Worm (Caenorhabditis elegans) whole organism, young adult: ENCODE data around the gene srx-46.
A peak's percentile ranks its signal among the peaks of the same experiment; 100 is the strongest.

Experiments used
- B0019.2 ChIP-seq: fragments of 200-800 bp; sonication (Bioruptor generic); conservative IDR thresholded peaks from 2 replicates; pipeline ENCODE4 v1.3.6; 2022; ENCODE audit warnings: missing genetic modification reagents, missing genetic modification characterization, missing compliant biosample characterization
- B0035.1 ChIP-seq: sonication (generic microtip); optimal IDR thresholded peaks from 2 replicates; lab custom pipeline; 2016; ENCODE audit warnings: missing genetic modification characterization, mild to moderate bottlenecking, missing compliant biosample characterization, missing genotype, missing genetic modification reagents
- C06A6.2 ChIP-seq: fragments of 200-800 bp; sonication (Bioruptor generic); conservative IDR thresholded peaks from 2 replicates; pipeline ENCODE4 v1.3.6; 2022; ENCODE audit warnings: missing genetic modification characterization, missing compliant biosample characterization
- F23B12.7 ChIP-seq: sonication (generic microtip); optimal IDR thresholded peaks from 2 replicates; lab custom pipeline; 2017; ENCODE audit warnings: missing genetic modification characterization, mild to moderate bottlenecking, missing compliant biosample characterization, antibody characterized with exemption, moderate library complexity; ENCODE audit not compliant: insufficient read depth
- F57C9.4 ChIP-seq: sonication (generic microtip); optimal IDR thresholded peaks from 2 replicates; lab custom pipeline; 2017; ENCODE audit warnings: mild to moderate bottlenecking, missing genetic modification characterization, missing compliant biosample characterization
- Y67H2A.10 ChIP-seq: fragments of 200-800 bp; sonication (Bioruptor generic); conservative IDR thresholded peaks from 2 replicates; pipeline ENCODE4 v1.3.6; 2022; ENCODE audit warnings: missing genetic modification reagents, missing genetic modification characterization, missing compliant biosample characterization
- Y79H2A.3 ChIP-seq: fragments of 200-800 bp; sonication (Bioruptor generic); conservative IDR thresholded peaks from 2 replicates; pipeline ENCODE4 v1.3.6; 2022; ENCODE audit warnings: missing genetic modification reagents, missing genetic modification characterization, missing compliant biosample characterization
- ama-1 ChIP-seq, 3 experiments: fragments of 150-350 bp in 1 of 3; sonication (generic microtip) in 2 of 3; optimal IDR thresholded peaks; 2 replicates each; lab custom pipeline; 2014 to 2018; ENCODE audit warnings: missing biosample characterization in 2 of 3, missing genetic modification characterization in 2 of 3, missing genetic modification reagents in 2 of 3
- aptf-3 ChIP-seq: fragments of 200-800 bp; sonication (Bioruptor generic); IDR thresholded peaks from 2 replicates; pipeline ENCODE4 v1.3.6; 2022; ENCODE audit warnings: missing genetic modification characterization, missing compliant biosample characterization
- atf-7 ChIP-seq: sonication (generic microtip); optimal IDR thresholded peaks from 2 replicates; lab custom pipeline; 2017; ENCODE audit warnings: mild to moderate bottlenecking, missing genetic modification characterization, missing compliant biosample characterization
- athp-1 ChIP-seq: sonication (generic microtip); optimal IDR thresholded peaks from 2 replicates; lab custom pipeline; 2017; ENCODE audit warnings: mild to moderate bottlenecking, missing genetic modification characterization, missing compliant biosample characterization
- attf-5 ChIP-seq: fragments of 200-800 bp; sonication (Bioruptor generic); optimal IDR thresholded peaks from 2 replicates; lab custom pipeline; 2018; ENCODE audit warnings: mild to moderate bottlenecking, missing genetic modification characterization, missing compliant biosample characterization
- ceh-100 ChIP-seq: fragments of 200-800 bp; sonication (Bioruptor generic); IDR thresholded peaks from 2 replicates; pipeline ENCODE4 v1.3.6; 2022; ENCODE audit warnings: missing genetic modification reagents, missing genetic modification characterization, missing compliant biosample characterization
- ceh-79 ChIP-seq: sonication (generic microtip); optimal IDR thresholded peaks from 2 replicates; lab custom pipeline; 2017; ENCODE audit warnings: mild to moderate bottlenecking, missing genetic modification characterization, missing compliant biosample characterization
- die-1 ChIP-seq: sonication (generic microtip); optimal IDR thresholded peaks from 2 replicates; lab custom pipeline; 2016; ENCODE audit warnings: missing genotype, mild to moderate bottlenecking, missing genetic modification characterization, missing compliant biosample characterization
- dpff-1 ChIP-seq: sonication (generic microtip); optimal IDR thresholded peaks from 2 replicates; lab custom pipeline; 2017; ENCODE audit warnings: mild to moderate bottlenecking, missing genetic modification characterization, missing compliant biosample characterization
- him-1 ChIP-seq: sonication (generic microtip); optimal IDR thresholded peaks from 2 replicates; lab custom pipeline; 2016; ENCODE audit warnings: missing genotype, missing genetic modification reagents, missing genetic modification characterization, missing compliant biosample characterization
- hlh-26 ChIP-seq: fragments of 200-800 bp; sonication (Bioruptor generic); conservative IDR thresholded peaks from 2 replicates; pipeline ENCODE4 v1.3.6; 2022; ENCODE audit warnings: missing genetic modification reagents, missing genetic modification characterization, missing compliant biosample characterization
- hrde-1 ChIP-seq: sonication (generic microtip); optimal IDR thresholded peaks from 2 replicates; lab custom pipeline; 2016; ENCODE audit warnings: missing genetic modification characterization, mild to moderate bottlenecking, missing compliant biosample characterization, moderate library complexity, missing genotype, missing genetic modification reagents, borderline replicate concordance
- hsf-1 ChIP-seq: fragments of 200-800 bp; sonication (Bioruptor generic); IDR thresholded peaks from 2 replicates; pipeline ENCODE4 v1.3.6; 2022; ENCODE audit warnings: missing genetic modification reagents, missing genetic modification characterization, missing compliant biosample characterization
- madf-3 ChIP-seq: fragments of 200-800 bp; sonication (Bioruptor generic); IDR thresholded peaks from 2 replicates; pipeline ENCODE4 v1.3.6; 2022; ENCODE audit warnings: missing genetic modification reagents, missing genetic modification characterization, missing compliant biosample characterization
- madf-8 ChIP-seq: fragments of 200-800 bp; sonication (Bioruptor generic); conservative IDR thresholded peaks from 2 replicates; pipeline ENCODE4 v1.3.6; 2022; ENCODE audit warnings: missing genetic modification reagents, missing genetic modification characterization, missing compliant biosample characterization
- mel-28 ChIP-seq: sonication (generic microtip); optimal IDR thresholded peaks from 2 replicates; lab custom pipeline; 2016; ENCODE audit warnings: borderline replicate concordance, mild to moderate bottlenecking, missing genetic modification characterization, missing compliant biosample characterization
- nhr-120 ChIP-seq: fragments of 200-800 bp; sonication (Bioruptor generic); IDR thresholded peaks from 2 replicates; pipeline ENCODE4 v1.3.6; 2022; ENCODE audit warnings: missing genetic modification characterization, missing compliant biosample characterization
- nhr-27 ChIP-seq: fragments of 200-800 bp; sonication (Bioruptor generic); optimal IDR thresholded peaks from 2 replicates; lab custom pipeline; 2018; ENCODE audit warnings: mild to moderate bottlenecking, missing genetic modification characterization, moderate library complexity, missing compliant biosample characterization
- pbrm-1 ChIP-seq: fragments of 200-800 bp; sonication (Bioruptor generic); IDR thresholded peaks from 2 replicates; pipeline ENCODE4 v1.3.6; 2022; ENCODE audit warnings: missing genetic modification reagents, missing genetic modification characterization, missing compliant biosample characterization
- rcor-1 ChIP-seq: fragments of 200-800 bp; sonication (Bioruptor generic); IDR thresholded peaks from 2 replicates; pipeline ENCODE4 v1.3.6; 2022; ENCODE audit warnings: missing genetic modification reagents, missing genetic modification characterization, missing compliant biosample characterization
- rpc-1 ChIP-seq, 2 experiments: fragments of 150-350 bp in 1 of 2; sonication (generic microtip) in 1 of 2; optimal IDR thresholded peaks; 2 replicates each; lab custom pipeline; 2014 to 2018; ENCODE audit warnings: missing biosample characterization in 1 of 2, missing genetic modification characterization in 1 of 2, missing genetic modification reagents in 1 of 2, missing genotype in 1 of 2
- sea-2 ChIP-seq: fragments of 200-800 bp; sonication (Bioruptor generic); IDR thresholded peaks from 2 replicates; pipeline ENCODE4 v1.3.6; 2022; ENCODE audit warnings: missing genetic modification characterization, missing compliant biosample characterization
- snpc-3.4 ChIP-seq: sonication (generic microtip); optimal IDR thresholded peaks from 2 replicates; lab custom pipeline; 2017; ENCODE audit warnings: missing genetic modification characterization, mild to moderate bottlenecking, missing compliant biosample characterization, antibody characterized with exemption, moderate library complexity, missing genotype, missing genetic modification reagents
- snpc-4 ChIP-seq, 5 experiments: fragments of 150-350 bp in 1 of 5; sonication (generic microtip) in 4 of 5; optimal IDR thresholded peaks; 2 replicates each; lab custom pipeline; 2014 to 2018; ENCODE audit warnings: missing genetic modification characterization in 5 of 5, missing biosample characterization in 3 of 5, antibody characterized with exemption in 2 of 5, mild to moderate bottlenecking in 2 of 5, missing compliant biosample characterization in 2 of 5, missing genotype in 2 of 5, moderate library complexity in 2 of 5, missing genetic modification reagents in 1 of 5
- tbx-9 ChIP-seq: sonication (generic microtip); optimal IDR thresholded peaks from 2 replicates; lab custom pipeline; 2016; ENCODE audit warnings: borderline replicate concordance, missing genetic modification characterization, inconsistent platforms, missing compliant biosample characterization
- tlf-1 ChIP-seq: fragments of 200-800 bp; sonication (Bioruptor generic); optimal IDR thresholded peaks from 2 replicates; lab custom pipeline; 2018; ENCODE audit warnings: mild to moderate bottlenecking, missing genetic modification characterization, missing compliant biosample characterization
- unc-130 ChIP-seq: sonication (generic microtip); optimal IDR thresholded peaks from 2 replicates; lab custom pipeline; 2016; ENCODE audit warnings: missing genetic modification reagents, missing genetic modification characterization, missing compliant biosample characterization
- zfh-2 ChIP-seq: fragments of 200-800 bp; sonication (Bioruptor generic); conservative IDR thresholded peaks from 2 replicates; pipeline ENCODE4 v1.3.6; 2022; ENCODE audit warnings: missing genetic modification reagents, missing genetic modification characterization, missing compliant biosample characterization
- zim-3 ChIP-seq: sonication (generic microtip); optimal IDR thresholded peaks from 2 replicates; lab custom pipeline; 2017; ENCODE audit warnings: mild to moderate bottlenecking, missing genetic modification characterization, moderate library complexity, missing compliant biosample characterization
- ztf-25 ChIP-seq: fragments of 200-800 bp; sonication (Bioruptor generic); IDR thresholded peaks from 2 replicates; pipeline ENCODE4 v1.3.6; 2022; ENCODE audit warnings: missing genetic modification reagents, missing genetic modification characterization, missing compliant biosample characterization
- ztf-26 ChIP-seq: sonication (generic microtip); optimal IDR thresholded peaks from 2 replicates; lab custom pipeline; 2017; ENCODE audit warnings: missing genetic modification characterization, missing compliant biosample characterization
- ztf-3 ChIP-seq: fragments of 200-800 bp; sonication (Bioruptor generic); optimal IDR thresholded peaks from 2 replicates; lab custom pipeline; 2018; ENCODE audit warnings: mild to moderate bottlenecking, missing genetic modification characterization, missing compliant biosample characterization

The srx-46 gene

ce11 chrV:9352947-9353346 lies at the start of gene srx-46:
TSS of gene srx-46 (plus strand) at chrV:9353247.
- TF ChIP-seq ztf-25 (GFP tag; lab: Robert Waterston, UW) (no peak), zim-3 (tag; lab: Kevin White, UChicago) (no peak), F57C9.4 (tag; lab: Kevin White, UChicago) (no peak), ama-1 (optimal IDR thresholded peaks at IDR 0.05; lab: Kevin White, UChicago) (no peak), ama-1 (GFP tag; optimal IDR thresholded peaks at IDR 0.05; lab: Kevin White, UChicago) (no peak), tbx-9 (no peak), B0035.1 (tag; lab: Kevin White, UChicago) (no peak), madf-8 (GFP tag; lab: Robert Waterston, UW) (no peak), dpff-1 (tag; lab: Kevin White, UChicago) (no peak), Y67H2A.10 (no peak), F23B12.7 (tag; lab: Kevin White, UChicago) (no peak), sea-2 (GFP tag; lab: Robert Waterston, UW) (no peak), attf-5 (GFP tag; lab: Kevin White, UChicago) (no peak), rpc-1 (optimal IDR thresholded peaks at IDR 0.05; lab: Kevin White, UChicago) (no peak), rpc-1 (tag; optimal IDR thresholded peaks at IDR 0.05; lab: Kevin White, UChicago) (no peak), mel-28 (tag; lab: Kevin White, UChicago) (no peak), tlf-1 (no peak), rcor-1 (GFP tag; lab: Robert Waterston, UW) (no peak)

ce11 chrV:9305116-9305515 lies 47.9 kb upstream of the srx-46 start, which contains the start of gene F44A2.3:
TSS of gene F44A2.3 (plus strand) at chrV:9305416.
- TF ChIP-seq mel-28 (tag; lab: Kevin White, UChicago): no peak
- no peak for TF ChIP-seq ceh-100 (GFP tag; lab: Robert Waterston, UW)
- TF ChIP-seq hsf-1 (GFP tag; lab: Robert Waterston, UW): no peak
- no peak for TF ChIP-seq B0019.2 (GFP tag; lab: Robert Waterston, UW)

- no peak for TF ChIP-seq hlh-26 (GFP tag; lab: Robert Waterston, UW)
- 0 out of 2 replicates have a peak, but pooled peaks have one; percentile 3 for TF ChIP-seq madf-3 (GFP tag; lab: Robert Waterston, UW)
- TF ChIP-seq tlf-1: no peak
- TF ChIP-seq ztf-3 (GFP tag; lab: Kevin White, UChicago): no peak
- TF ChIP-seq snpc-4 (GFP tag; optimal IDR thresholded peaks at IDR 0.05; lab: Kevin White, UChicago): no peak
- no peak for TF ChIP-seq snpc-4 (tag; optimal IDR thresholded peaks at IDR 0.05; lab: Kevin White, UChicago)
- no peak for TF ChIP-seq unc-130
- no peak for TF ChIP-seq aptf-3 (GFP tag; lab: Robert Waterston, UW)
- TF ChIP-seq him-1 (tag; lab: Kevin White, UChicago): no peak
- no peak for TF ChIP-seq atf-7 (tag; lab: Kevin White, UChicago)
- TF ChIP-seq, all 124 proteins: peak for 1
Observed at ce11 chrV:9312377-9312776, 40.7 kb upstream of the srx-46 start.

- TF ChIP-seq hrde-1 (tag; lab: Kevin White, UChicago) (no peak), die-1 (no peak), zfh-2 (GFP tag; lab: Robert Waterston, UW) (no peak), ama-1 (optimal IDR thresholded peaks at IDR 0.05; lab: Kevin White, UChicago) (no peak), ama-1 (GFP tag; optimal IDR thresholded peaks at IDR 0.05; lab: Kevin White, UChicago) (no peak), athp-1 (no peak), C06A6.2 (GFP tag; lab: Robert Waterston, UW) (no peak), ztf-26 (tag; lab: Kevin White, UChicago) (no peak), hlh-26 (GFP tag; lab: Robert Waterston, UW) (no peak), Y79H2A.3 (GFP tag; lab: Robert Waterston, UW) (no peak), nhr-27 (no peak), madf-3 (GFP tag; lab: Robert Waterston, UW) (no peak), snpc-3.4 (tag; lab: Kevin White, UChicago) (no peak), nhr-120 (GFP tag; lab: Robert Waterston, UW) (no peak), pbrm-1 (no peak), ceh-79 (tag; lab: Kevin White, UChicago) (no peak)
Observed at ce11 chrV:9314408-9314807, 38.6 kb upstream of the srx-46 start.
